Fruit fly (Drosophila melanogaster) whole organism, embryonic: ENCODE results near the gene kibra.

Source experiments
- Ada2b ChIP-seq: fragments of 200-800 bp; sonication (Bioruptor generic); IDR thresholded peaks from 2 replicates; pipeline ENCODE4 v1.3.6; 2022; ENCODE audit warnings: missing biosample characterization, missing genetic modification characterization
- BtbVII ChIP-seq: fragments of 200-800 bp; sonication (Bioruptor generic); optimal IDR thresholded peaks from 3 replicates; lab custom pipeline; 2017; ENCODE audit warnings: missing biosample characterization, mild to moderate bottlenecking, missing genetic modification characterization
- CG11456 ChIP-seq: fragments of 200-800 bp; sonication (Bioruptor generic); IDR thresholded peaks from 3 replicates; pipeline ENCODE4 v1.3.6; 2022; ENCODE audit warnings: missing biosample characterization, missing genetic modification characterization
- CG11504 ChIP-seq: fragments of 200-800 bp; sonication (Bioruptor generic); optimal IDR thresholded peaks from 3 replicates; lab custom pipeline; 2019; ENCODE audit warnings: missing biosample characterization, mild to moderate bottlenecking, missing genetic modification characterization, moderate library complexity
- CG1233 ChIP-seq: fragments of 200-800 bp; sonication (Bioruptor generic); optimal IDR thresholded peaks from 4 replicates; lab custom pipeline; 2018; ENCODE audit warnings: missing biosample characterization, mild to moderate bottlenecking, missing genetic modification characterization
- CG12769 ChIP-seq: fragments of 200-800 bp; sonication (Bioruptor generic); optimal IDR thresholded peaks from 2 replicates; lab custom pipeline; 2019; ENCODE audit warnings: missing biosample characterization, mild to moderate bottlenecking, missing genetic modification characterization, moderate library complexity
- CG13424 ChIP-seq: fragments of 200-800 bp; sonication (Bioruptor generic); optimal IDR thresholded peaks from 2 replicates; lab custom pipeline; 2019; ENCODE audit warnings: missing biosample characterization, mild to moderate bottlenecking, missing genetic modification characterization, moderate library complexity
- CG14050 ChIP-seq: fragments of 200-800 bp; sonication (Bioruptor generic); IDR thresholded peaks from 3 replicates; pipeline ENCODE4 v1.3.6; 2022; ENCODE audit warnings: missing biosample characterization, missing genetic modification characterization
- CG15514 ChIP-seq: fragments of 200-800 bp; sonication (Bioruptor generic); optimal IDR thresholded peaks from 3 replicates; lab custom pipeline; 2017; ENCODE audit warnings: missing biosample characterization, missing genetic modification characterization, mild to moderate bottlenecking, moderate library complexity, missing genetic modification reagents
- CG16779 ChIP-seq: fragments of 200-800 bp; sonication (Bioruptor generic); IDR thresholded peaks from 2 replicates; pipeline ENCODE4 v1.3.6; 2022; ENCODE audit warnings: missing biosample characterization, missing genetic modification characterization
- CG17328 ChIP-seq: fragments of 200-800 bp; sonication (Bioruptor generic); IDR thresholded peaks from 2 replicates; pipeline ENCODE4 v1.3.6; 2022; ENCODE audit warnings: missing biosample characterization, missing genetic modification characterization
- CG17361 ChIP-seq: fragments of 200-800 bp; sonication (Bioruptor generic); IDR thresholded peaks from 3 replicates; pipeline ENCODE4 v1.3.6; 2022; ENCODE audit warnings: missing biosample characterization, missing genetic modification characterization
- CG18262 ChIP-seq: fragments of 200-800 bp; optimal IDR thresholded peaks from 3 replicates; lab custom pipeline; 2019; ENCODE audit warnings: missing biosample characterization, mild to moderate bottlenecking, missing genetic modification characterization, moderate library complexity
- CG18476 ChIP-seq: fragments of 200-800 bp; sonication (Bioruptor generic); optimal IDR thresholded peaks from 2 replicates; lab custom pipeline; 2016; ENCODE audit warnings: missing biosample characterization, mild to moderate bottlenecking, missing genetic modification characterization
- CG2678 ChIP-seq: fragments of 200-800 bp; sonication (Bioruptor generic); optimal IDR thresholded peaks from 3 replicates; lab custom pipeline; 2019; ENCODE audit warnings: missing biosample characterization, mild to moderate bottlenecking, missing genetic modification characterization, moderate library complexity
- CG34376 ChIP-seq: fragments of 200-800 bp; sonication (Bioruptor generic); optimal IDR thresholded peaks from 2 replicates; lab custom pipeline; 2018; ENCODE audit warnings: missing biosample characterization, mild to moderate bottlenecking, missing genetic modification characterization
- CG3847 ChIP-seq: fragments of 200-800 bp; sonication (Bioruptor generic); IDR thresholded peaks from 2 replicates; pipeline ENCODE4 v1.3.6; 2022; ENCODE audit warnings: missing biosample characterization, missing genetic modification characterization
- CG4360 ChIP-seq: fragments of 200-800 bp; sonication (Bioruptor generic); IDR thresholded peaks from 2 replicates; pipeline ENCODE4 v1.3.6; 2022; ENCODE audit warnings: missing biosample characterization, missing genetic modification characterization
- CG7556 ChIP-seq: fragments of 200-800 bp; sonication (Bioruptor generic); optimal IDR thresholded peaks from 2 replicates; lab custom pipeline; 2017; ENCODE audit warnings: missing biosample characterization, mild to moderate bottlenecking, missing genetic modification characterization
- Dfd ChIP-seq, 2 experiments: fragments of >200 bp; optimal IDR thresholded peaks; 2 replicates each; lab custom pipeline; 2017; ENCODE audit warnings: missing biosample characterization in 2 of 2, missing genetic modification characterization in 2 of 2
- Eip74EF ChIP-seq, 2 experiments: fragments of 200-800 bp in 1 of 2; fragments of >200 bp in 1 of 2; sonication (Bioruptor generic) in 1 of 2; optimal IDR thresholded peaks; 2 replicates each; lab custom pipeline; 2017 to 2019; ENCODE audit warnings: missing biosample characterization in 2 of 2, missing genetic modification characterization in 2 of 2, mild to moderate bottlenecking in 1 of 2, moderate library complexity in 1 of 2
- Fer1 ChIP-seq: fragments of 200-800 bp; sonication (Bioruptor generic); optimal IDR thresholded peaks from 2 replicates; lab custom pipeline; 2017; ENCODE audit warnings: missing biosample characterization, mild to moderate bottlenecking, missing genetic modification characterization
- GATAe ChIP-seq: fragments of 200-800 bp; sonication (Bioruptor generic); conservative IDR thresholded peaks from 2 replicates; pipeline ENCODE4 v1.3.6; 2022; ENCODE audit warnings: missing biosample characterization, missing genetic modification characterization
- HmgD ChIP-seq: fragments of 200-800 bp; sonication (Bioruptor generic); optimal IDR thresholded peaks from 3 replicates; lab custom pipeline; 2016; ENCODE audit warnings: missing biosample characterization, missing genetic modification characterization
- Med ChIP-seq: fragments of 200-800 bp; sonication (Bioruptor generic); peaks from one replicate; lab custom pipeline; 2016; ENCODE audit warnings: missing biosample characterization, missing genetic modification characterization, mild to moderate bottlenecking, inconsistent platforms, moderate library complexity
- Pdp1 ChIP-seq, 2 experiments: fragments of 200-800 bp; sonication (Bioruptor generic); optimal IDR thresholded peaks; 3 replicates each; lab custom pipeline; 2016; ENCODE audit warnings: missing biosample characterization in 2 of 2, missing genetic modification characterization in 2 of 2, mild to moderate bottlenecking in 1 of 2, moderate library complexity in 1 of 2
- Xbp1 ChIP-seq: fragments of 200-800 bp; sonication (Bioruptor generic); optimal IDR thresholded peaks from 3 replicates; lab custom pipeline; 2016; ENCODE audit warnings: missing biosample characterization, mild to moderate bottlenecking, missing genetic modification characterization
- ase ChIP-seq: fragments of 200-800 bp; sonication (Bioruptor generic); IDR thresholded peaks from 3 replicates; pipeline ENCODE4 v1.3.6; 2022; ENCODE audit warnings: missing biosample characterization, missing genetic modification characterization
- chinmo ChIP-seq: fragments of 200-800 bp; sonication (Bioruptor generic); IDR thresholded peaks from 4 replicates; pipeline ENCODE4 v1.3.6; 2022; ENCODE audit warnings: missing biosample characterization, missing genetic modification characterization; ENCODE audit not compliant: partially characterized antibody
- chm ChIP-seq: fragments of 200-800 bp; sonication (Bioruptor generic); IDR thresholded peaks from 2 replicates; pipeline ENCODE4 v1.3.6; 2022; ENCODE audit warnings: missing biosample characterization, missing genetic modification characterization
- cwo ChIP-seq: fragments of 200-800 bp; sonication (Bioruptor generic); optimal IDR thresholded peaks from 3 replicates; lab custom pipeline; 2017; ENCODE audit warnings: missing biosample characterization, missing genetic modification characterization, mild to moderate bottlenecking, moderate library complexity, missing genetic modification reagents
- dmrt11E ChIP-seq: fragments of 200-800 bp; sonication (Bioruptor generic); optimal IDR thresholded peaks from 3 replicates; lab custom pipeline; 2018; ENCODE audit warnings: missing biosample characterization, mild to moderate bottlenecking, missing genetic modification characterization, moderate library complexity
- eve ChIP-seq, 2 experiments: fragments of >200 bp; optimal IDR thresholded peaks; 2 replicates each; lab custom pipeline; 2017; ENCODE audit warnings: missing biosample characterization in 2 of 2, missing genetic modification characterization in 2 of 2
- gem ChIP-seq: fragments of 200-800 bp; sonication (Bioruptor generic); optimal IDR thresholded peaks from 2 replicates; lab custom pipeline; 2019; ENCODE audit warnings: missing biosample characterization, mild to moderate bottlenecking, missing genetic modification characterization, moderate library complexity
- mam ChIP-seq: fragments of 200-800 bp; sonication (Bioruptor generic); optimal IDR thresholded peaks from 3 replicates; lab custom pipeline; 2016; ENCODE audit warnings: missing biosample characterization, missing genetic modification characterization
- mirr ChIP-seq: fragments of 200-800 bp; sonication (Bioruptor generic); optimal IDR thresholded peaks from 3 replicates; lab custom pipeline; 2018; ENCODE audit warnings: missing biosample characterization, mild to moderate bottlenecking, missing genetic modification characterization
- oc ChIP-seq: fragments of 200-800 bp; sonication (Bioruptor generic); optimal IDR thresholded peaks from 2 replicates; lab custom pipeline; 2018; ENCODE audit warnings: missing biosample characterization, mild to moderate bottlenecking, missing genetic modification characterization, moderate library complexity
- p53 ChIP-seq: fragments of 200-800 bp; sonication (Bioruptor generic); optimal IDR thresholded peaks from 2 replicates; lab custom pipeline; 2016; ENCODE audit warnings: missing biosample characterization, missing genetic modification characterization
- pho ChIP-seq: fragments of 200-800 bp; sonication (Bioruptor generic); optimal IDR thresholded peaks from 2 replicates; lab custom pipeline; 2016; ENCODE audit warnings: missing biosample characterization, missing genetic modification characterization
- pros ChIP-seq: fragments of 200-800 bp; sonication (Bioruptor generic); optimal IDR thresholded peaks from 3 replicates; lab custom pipeline; 2019; ENCODE audit warnings: missing biosample characterization, mild to moderate bottlenecking, missing genetic modification characterization, moderate library complexity
- sd ChIP-seq: fragments of 200-800 bp; sonication (Bioruptor generic); optimal IDR thresholded peaks from 3 replicates; lab custom pipeline; 2018; ENCODE audit warnings: missing biosample characterization, mild to moderate bottlenecking, missing genetic modification characterization, moderate library complexity
- sna ChIP-seq: fragments of 200-800 bp; sonication (Bioruptor generic); IDR thresholded peaks from 2 replicates; pipeline ENCODE4 v1.3.6; 2022; ENCODE audit warnings: missing biosample characterization, missing genetic modification characterization; ENCODE audit not compliant: partially characterized antibody
- so ChIP-seq: fragments of 200-800 bp; sonication (Bioruptor generic); IDR thresholded peaks from 3 replicates; pipeline ENCODE4 v1.3.6; 2022; ENCODE audit warnings: missing biosample characterization, missing genetic modification characterization
- tx ChIP-seq: fragments of 200-800 bp; sonication (Bioruptor generic); optimal IDR thresholded peaks from 2 replicates; lab custom pipeline; 2016; ENCODE audit warnings: missing biosample characterization, missing genetic modification characterization
- wdn ChIP-seq: fragments of 200-800 bp; sonication (Bioruptor generic); IDR thresholded peaks from 2 replicates; pipeline ENCODE4 v1.3.6; 2022; ENCODE audit warnings: missing biosample characterization, missing genetic modification characterization

kibra gene

DNA sequence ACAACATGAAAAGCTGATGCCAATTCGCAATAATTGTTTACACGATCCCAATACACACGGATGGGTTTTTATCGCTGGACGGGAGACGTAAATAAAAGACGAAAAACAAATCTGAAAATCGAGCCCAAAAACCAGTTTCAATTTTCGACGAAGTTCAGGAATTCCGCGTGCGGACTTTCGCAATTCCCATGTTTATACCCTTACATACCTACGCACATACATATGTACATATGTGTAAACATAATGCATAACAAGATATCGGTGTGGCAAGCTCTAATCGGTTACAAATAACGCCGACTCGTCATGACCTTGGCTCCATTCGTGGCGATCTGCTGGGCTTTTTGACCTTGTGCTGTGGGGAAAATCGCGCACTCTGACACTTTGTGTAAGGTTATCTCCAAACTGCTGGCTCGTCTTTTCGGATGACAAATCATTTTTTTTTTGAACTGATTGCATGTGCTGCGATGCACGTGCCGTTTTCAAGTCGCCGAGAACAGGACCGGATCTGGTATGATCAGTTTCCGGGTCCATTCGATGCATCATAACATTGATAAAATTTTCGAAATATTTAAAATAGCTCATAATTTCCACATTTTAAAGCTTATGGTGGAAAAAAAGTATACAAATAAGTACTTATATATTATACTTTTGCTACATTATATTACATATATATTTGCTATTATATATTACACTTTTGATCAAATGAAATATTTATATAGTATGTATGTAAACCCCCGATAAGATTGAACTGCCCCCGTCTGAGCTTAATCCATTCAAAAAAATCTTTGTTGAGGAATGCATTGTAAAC is 5.8 kb upstream of the kibra start:
- TF ChIP-seq Med (GFP tag; lab: Kevin White, UChicago) (peak; percentile 34), CG12769 (tag; lab: Kevin White, UChicago) (peak; percentile 35), gem (tag; lab: Kevin White, UChicago) (peak; percentile 9), sd (peak; percentile 78), CG34376 (peak; percentile 5), eve (GFP tag; optimal IDR thresholded peaks at IDR 0.05; lab: Kevin White, UChicago) (peak in 1 of 2 experiments; percentile 39), Ada2b (GFP tag; lab: Robert Waterston, UW) (no peak), Dfd (GFP tag; optimal IDR thresholded peaks at IDR 0.05; lab: Kevin White, UChicago) (no peak), Eip74EF (GFP tag; optimal IDR thresholded peaks at IDR 0.05; lab: Kevin White, UChicago) (peak in 1 of 2 experiments; percentile 76), Pdp1 (GFP tag; optimal IDR thresholded peaks at IDR 0.05; lab: Kevin White, UChicago) (peak in 1 of 2 experiments; percentile 68), chinmo (0 out of 4 replicates have a peak, but pooled peaks have one; percentile 9), CG3847 (GFP tag; lab: Robert Waterston, UW) (no peak), cwo (peak; percentile 63), pros (GFP tag; lab: Kevin White, UChicago) (peak; percentile 76), CG11504 (tag; lab: Kevin White, UChicago) (peak; percentile 13)

DNA sequence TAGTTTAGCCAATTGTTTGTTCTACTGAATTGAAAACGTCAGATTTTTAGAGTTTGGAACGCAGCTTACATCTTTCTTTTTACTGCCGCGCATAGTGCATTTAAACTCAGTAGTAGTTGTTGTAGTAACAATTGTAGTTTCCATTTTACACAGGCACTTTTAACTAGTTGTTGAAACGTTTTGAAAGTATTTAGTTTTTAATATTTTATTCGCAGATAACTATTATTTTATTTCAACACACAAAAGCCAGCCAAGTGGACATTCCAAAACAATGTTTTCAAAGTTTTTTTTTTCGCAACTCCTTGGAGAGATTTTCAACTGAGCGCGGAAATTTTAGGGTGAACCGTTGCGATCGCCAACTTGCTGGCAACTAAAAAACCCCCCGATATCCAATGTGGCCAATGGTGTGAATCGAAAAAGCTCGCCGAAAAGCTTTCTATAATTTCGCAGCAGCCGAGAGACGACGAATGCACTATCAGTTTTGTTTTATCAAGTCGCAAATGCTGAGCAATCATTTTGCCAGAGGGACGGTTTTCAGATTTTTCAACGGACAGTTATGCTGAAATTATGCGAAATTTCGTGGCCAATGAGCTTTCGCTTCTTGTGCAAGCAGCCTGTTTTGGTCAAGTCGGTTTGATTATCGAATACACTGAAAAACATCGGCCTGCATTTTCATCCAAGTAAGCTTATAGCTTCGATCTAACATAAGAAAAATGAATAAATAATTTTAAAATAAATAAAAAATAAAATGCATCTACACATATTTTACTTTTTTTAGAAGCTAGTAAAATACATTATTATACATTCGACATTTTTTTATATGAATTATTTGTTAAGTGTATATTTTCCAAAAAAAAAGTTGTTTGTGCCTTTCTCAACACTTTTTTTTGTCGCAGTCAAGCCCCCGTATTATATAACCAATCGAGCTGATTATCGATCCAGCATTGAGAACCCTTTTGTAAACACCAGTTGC is 4.9 kb upstream of the kibra start:
- TF ChIP-seq dmrt11E (tag; lab: Kevin White, UChicago) (peak; percentile 14), CG15514 (GFP tag; lab: Kevin White, UChicago) (peak; percentile 37), wdn (GFP tag; lab: Robert Waterston, UW) (no peak), GATAe (GFP tag; lab: Robert Waterston, UW) (no peak), CG16779 (GFP tag; lab: Robert Waterston, UW) (no peak), CG1233 (GFP tag; lab: Kevin White, UChicago) (peak; percentile 3), CG2678 (peak; percentile 65), CG14050 (GFP tag; lab: Robert Waterston, UW) (peak; percentile 57; the same call in 1 of the 3 replicates), pho (GFP tag; lab: Kevin White, UChicago) (no peak), CG18476 (GFP tag; lab: Kevin White, UChicago) (peak; percentile 38), CG17361 (peak; percentile 79), ase (GFP tag; lab: Robert Waterston, UW) (no peak), mirr (GFP tag; lab: Kevin White, UChicago) (no peak), Xbp1 (GFP tag; lab: Kevin White, UChicago) (peak; percentile 39), CG12769 (tag; lab: Kevin White, UChicago) (no peak), CG13424 (tag; lab: Kevin White, UChicago) (peak; percentile 74), so (GFP tag; lab: Robert Waterston, UW) (0 out of 3 replicates have a peak, but pooled peaks have one; percentile 52), CG4360 (GFP tag; lab: Robert Waterston, UW) (no peak), Fer1 (GFP tag; lab: Kevin White, UChicago) (peak; percentile 40), CG11456 (GFP tag; lab: Robert Waterston, UW) (no peak), chm (no peak), HmgD (GFP tag; lab: Kevin White, UChicago) (no peak), BtbVII (GFP tag; lab: Kevin White, UChicago) (peak; percentile 41), CG7556 (peak; percentile 28), CG18262 (tag; lab: Kevin White, UChicago) (peak; percentile 70), tx (GFP tag; lab: Kevin White, UChicago) (no peak), oc (tag; lab: Kevin White, UChicago) (peak; percentile 33), sna (GFP tag; lab: Robert Waterston, UW) (no peak), CG17328 (peak; percentile 57; the same call in 1 of the 2 replicates), p53 (no peak), mam (GFP tag; lab: Kevin White, UChicago) (no peak)
